Worm (Caenorhabditis elegans): ENCODE data around the gene ugt-6.

DNA sequence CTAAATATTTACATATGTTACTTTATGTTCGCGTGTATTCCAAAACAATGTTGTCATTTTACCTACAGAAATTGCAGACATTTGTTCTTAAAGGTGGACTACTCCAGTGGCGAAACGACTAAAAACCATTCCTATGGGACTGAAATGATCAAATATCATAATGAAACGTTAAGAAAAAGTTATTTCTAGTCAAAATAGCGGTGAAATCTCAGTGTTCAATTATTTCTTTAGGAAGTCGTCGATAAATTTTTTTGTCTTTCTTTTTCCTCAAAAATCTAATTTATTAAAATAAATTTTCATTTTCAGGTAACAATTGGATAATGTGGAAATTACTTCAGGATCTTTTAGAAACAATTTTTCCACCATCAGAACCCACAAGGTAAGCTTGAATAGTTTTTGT is 37.4 kb upstream of the ugt-6 start, which contains the start of gene C44H9.4:
- TF ChIP-seq dao-5 (tag; optimal IDR thresholded peaks at IDR 0.05) (no peak), W03F9.2 (tag; optimal IDR thresholded peaks at IDR 0.05) (no peak), him-1 (tag; optimal IDR thresholded peaks at IDR 0.05) (no peak)

Measured in whole organism, L4/young adult.